Worm (Caenorhabditis elegans): ENCODE measurements around the gene utp-20.

- TF ChIP-seq nhr-77 (tag; optimal IDR thresholded peaks at IDR 0.05) = no peak
- no peak for TF ChIP-seq nhr-12 (tag; optimal IDR thresholded peaks at IDR 0.05)
- no peak for TF ChIP-seq lin-13 (GFP tag; optimal IDR thresholded peaks at IDR 0.05)
- TF ChIP-seq R02D3.7 (tag; optimal IDR thresholded peaks at IDR 0.05) = no peak
- TF ChIP-seq snpc-4 (tag; optimal IDR thresholded peaks at IDR 0.05) = no peak
These were observed 36.0 kb upstream of the utp-20 start, which contains the start of gene R05G9.5 for ce11 chrII:6500161-6500560.
